Worm (Caenorhabditis elegans): ENCODE data around the gene Y62H9A.11.

ce11 chrX:11898040-11898439 lies 9.1 kb downstream of the Y62H9A.11 start, which contains the start of gene Y62H9A.9:
- no peak for TF ChIP-seq ces-1 (GFP tag; optimal IDR thresholded peaks at IDR 0.05)
- TF ChIP-seq nhr-28 (tag; optimal IDR thresholded peaks at IDR 0.05), result no peak
- TF ChIP-seq mab-5 (tag; optimal IDR thresholded peaks at IDR 0.05), result no peak
- no peak for TF ChIP-seq ztf-11 (tag; optimal IDR thresholded peaks at IDR 0.05)
- TF ChIP-seq lin-13 (tag; optimal IDR thresholded peaks at IDR 0.05), result no peak
- no peak for TF ChIP-seq unc-39 (tag; optimal IDR thresholded peaks at IDR 0.05)
- TF ChIP-seq pha-4 (tag; optimal IDR thresholded peaks at IDR 0.05), result no peak
- no peak for TF ChIP-seq lsy-2 (tag; optimal IDR thresholded peaks at IDR 0.05)
- TF ChIP-seq nhr-12 (tag; optimal IDR thresholded peaks at IDR 0.05), result no peak
- no peak for TF ChIP-seq ceh-39 (tag; optimal IDR thresholded peaks at IDR 0.05)
- no peak for TF ChIP-seq zip-8 (tag; optimal IDR thresholded peaks at IDR 0.05)
- no peak for TF ChIP-seq nhr-237 (tag; optimal IDR thresholded peaks at IDR 0.05)
- no peak for TF ChIP-seq elt-3 (tag; optimal IDR thresholded peaks at IDR 0.05)
- no peak for TF ChIP-seq unc-62 (GFP tag; optimal IDR thresholded peaks at IDR 0.05)
